Worm (Caenorhabditis elegans) whole organism, midembryonic: Measurements from ENCODE around the gene oac-10.
A peak's percentile ranks its signal among the peaks of the same experiment; 100 is the strongest.

Experiments
- T22C8.4 ChIP-seq: fragments of 200-800 bp; sonication (Bioruptor generic); IDR thresholded peaks from 2 replicates; pipeline ENCODE4 v1.3.6; 2022; ENCODE audit warnings: missing genetic modification characterization, missing compliant biosample characterization
- cog-1 ChIP-seq: sonication (generic microtip); optimal IDR thresholded peaks from 2 replicates; lab custom pipeline; 2016; ENCODE audit warnings: missing genetic modification characterization, missing compliant biosample characterization
- flt-1 ChIP-seq: fragments of 200-800 bp; sonication (Bioruptor generic); IDR thresholded peaks from 2 replicates; pipeline ENCODE4 v1.3.6; 2022; ENCODE audit warnings: missing genetic modification characterization, missing compliant biosample characterization
- klf-2 ChIP-seq: fragments of 200-800 bp; sonication (Bioruptor generic); conservative IDR thresholded peaks from 2 replicates; pipeline ENCODE4 v1.3.6; 2022; ENCODE audit warnings: missing genetic modification reagents, missing genetic modification characterization, missing compliant biosample characterization
- med-1 ChIP-seq: sonication (generic microtip); optimal IDR thresholded peaks from 2 replicates; lab custom pipeline; 2017; ENCODE audit warnings: missing genetic modification characterization, mild to moderate bottlenecking, missing compliant biosample characterization, antibody characterized with exemption, missing genetic modification reagents; ENCODE audit not compliant: insufficient read depth
- ref-1 ChIP-seq: fragments of 200-800 bp; sonication (Bioruptor generic); conservative IDR thresholded peaks from 2 replicates; pipeline ENCODE4 v1.3.6; 2022; ENCODE audit warnings: missing genetic modification reagents, missing genetic modification characterization, missing compliant biosample characterization
- tab-1 ChIP-seq: fragments of 200-800 bp; sonication (Bioruptor generic); IDR thresholded peaks from 2 replicates; pipeline ENCODE4 v1.3.6; 2022; ENCODE audit warnings: missing genetic modification characterization, missing compliant biosample characterization
- ztf-23 ChIP-seq: fragments of 200-800 bp; sonication (Bioruptor generic); IDR thresholded peaks from 2 replicates; pipeline ENCODE4 v1.3.6; 2022; ENCODE audit warnings: missing genetic modification reagents, missing genetic modification characterization, missing compliant biosample characterization
- ztf-29 ChIP-seq: fragments of 200-800 bp; sonication (Bioruptor generic); IDR thresholded peaks from 2 replicates; pipeline ENCODE4 v1.3.6; 2022; ENCODE audit warnings: missing genetic modification reagents, missing genetic modification characterization, missing compliant biosample characterization

Gene oac-10

DNA sequence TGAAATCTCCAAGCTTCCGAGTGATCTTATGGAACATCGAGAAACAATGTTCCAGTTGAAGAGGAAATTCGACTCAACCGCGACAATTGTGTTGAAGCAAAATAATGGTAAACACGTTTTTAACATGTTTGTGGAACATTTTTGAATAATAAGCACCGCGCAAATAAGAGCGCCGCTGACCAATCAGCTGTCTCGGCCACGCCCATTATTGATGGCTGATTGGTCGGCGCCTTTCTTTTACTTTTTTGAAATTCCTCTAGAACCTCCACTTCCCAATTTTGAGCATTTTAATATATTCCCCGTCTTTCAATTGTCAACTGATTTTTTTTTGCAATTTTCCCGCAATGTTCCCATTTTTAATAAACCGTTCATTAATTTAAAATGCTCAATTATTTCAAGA lies 38.4 kb downstream of the oac-10 start:
- TF ChIP-seq med-1 (GFP tag; lab: Kevin White, UChicago) (no peak), ztf-23 (no peak), klf-2 (GFP tag; lab: Robert Waterston, UW) (no peak), flt-1 (GFP tag; lab: Robert Waterston, UW) (no peak), tab-1 (GFP tag; lab: Robert Waterston, UW) (no peak), ref-1 (GFP tag; lab: Robert Waterston, UW) (no peak), ztf-29 (GFP tag; lab: Robert Waterston, UW) (no peak), T22C8.4 (GFP tag; lab: Robert Waterston, UW) (no peak), cog-1 (tag; lab: Kevin White, UChicago) (no peak)

DNA sequence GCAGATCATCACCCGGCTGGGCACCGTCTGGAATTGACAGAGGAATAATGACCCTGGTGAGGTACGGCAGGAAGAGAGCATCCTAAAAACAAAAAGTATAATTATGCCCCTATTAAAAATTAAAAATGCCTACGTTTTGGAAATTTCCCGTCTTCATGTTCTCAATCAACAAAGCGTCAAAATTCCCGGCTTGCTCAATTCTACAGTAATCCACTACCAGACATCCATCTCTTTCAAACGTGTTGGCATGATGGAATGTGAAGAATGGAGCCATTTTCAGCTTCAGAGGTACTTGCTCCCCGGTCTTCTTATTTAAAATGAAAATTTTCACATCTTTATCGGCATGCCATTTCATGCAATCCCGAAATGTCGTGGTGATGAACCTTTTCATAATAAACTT lies 39.6 kb downstream of the oac-10 start:
- TF ChIP-seq tab-1 (GFP tag; lab: Robert Waterston, UW) (no peak), flt-1 (GFP tag; lab: Robert Waterston, UW) (no peak), ref-1 (GFP tag; lab: Robert Waterston, UW) (no peak)

DNA sequence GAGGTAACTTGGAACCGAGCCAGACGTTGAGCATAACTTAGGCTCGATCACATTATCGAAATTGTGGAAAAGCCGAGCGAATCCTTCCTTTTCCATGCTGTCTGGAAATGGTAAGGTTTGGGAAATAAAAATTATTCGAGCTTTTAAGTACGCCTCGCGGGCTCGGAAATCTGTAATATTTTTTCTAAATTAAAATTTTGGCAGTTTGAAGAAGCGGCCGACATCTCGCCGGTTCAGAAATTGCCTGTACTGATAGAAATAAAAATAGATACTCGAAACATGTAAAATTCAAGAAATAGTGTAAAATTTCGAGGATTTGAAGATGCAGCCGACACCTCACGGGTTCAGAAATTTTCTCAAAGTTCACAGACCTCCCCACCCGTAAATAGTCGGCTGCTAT lies 41.0 kb downstream of the oac-10 start, which contains the start of gene bcmo-2:
bcmo-2 (minus strand) TSS at position 101 of the 400 bp plus-strand sequence.
- no peak for TF ChIP-seq ztf-29 (GFP tag; lab: Robert Waterston, UW)

DNA sequence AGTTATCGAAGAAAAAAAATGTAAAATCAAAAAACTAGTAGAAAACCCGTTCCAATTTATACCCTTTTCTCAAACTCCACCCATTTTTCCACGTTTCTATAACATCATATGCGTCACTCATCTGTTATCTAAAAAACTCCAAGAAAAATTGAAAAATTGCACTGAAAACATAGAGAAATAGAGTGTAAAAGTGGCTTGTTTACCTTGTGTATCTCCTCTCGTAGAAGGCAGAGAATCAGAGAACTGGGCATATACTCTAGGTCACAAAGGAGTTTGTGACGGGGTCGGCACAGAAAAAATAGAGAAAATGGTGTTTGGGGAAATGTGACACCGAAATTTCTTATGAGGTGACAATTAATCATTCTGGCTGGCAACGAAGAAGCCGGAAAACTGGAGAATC lies 41.6 kb downstream of the oac-10 start:
- TF ChIP-seq med-1 (GFP tag; lab: Kevin White, UChicago) (no peak), ztf-29 (GFP tag; lab: Robert Waterston, UW) (no peak), ztf-23 (no peak), cog-1 (tag; lab: Kevin White, UChicago) (no peak), tab-1 (GFP tag; lab: Robert Waterston, UW) (no peak), T22C8.4 (GFP tag; lab: Robert Waterston, UW) (no peak), ref-1 (GFP tag; lab: Robert Waterston, UW) (no peak), klf-2 (GFP tag; lab: Robert Waterston, UW) (no peak), flt-1 (GFP tag; lab: Robert Waterston, UW) (no peak)

DNA sequence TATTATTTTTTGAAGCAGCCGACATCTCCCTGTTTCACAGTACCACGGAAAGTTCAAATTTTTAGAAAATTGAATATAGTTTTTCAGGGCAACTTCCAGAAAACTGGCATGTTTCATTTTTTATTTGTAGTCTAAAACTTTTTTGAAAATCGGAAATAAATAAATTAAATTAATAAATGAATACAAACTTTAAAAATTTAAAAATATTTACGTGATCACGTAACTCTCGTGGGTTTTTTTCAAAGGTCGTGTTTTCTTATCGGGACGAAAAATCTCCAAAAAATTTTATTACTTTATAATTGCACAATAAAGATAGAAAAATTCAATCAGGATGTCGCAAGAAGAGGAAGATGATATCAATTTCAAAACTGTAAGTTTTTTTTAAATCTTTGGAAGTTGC lies 42.0 kb downstream of the oac-10 start, which contains the start of gene F53C3.1:
F53C3.1 (plus strand) TSS at position 301 of the 400 bp plus-strand sequence.
- TF ChIP-seq tab-1 (GFP tag; lab: Robert Waterston, UW) (no peak), ref-1 (GFP tag; lab: Robert Waterston, UW) (no peak), klf-2 (GFP tag; lab: Robert Waterston, UW) (no peak), ztf-29 (GFP tag; lab: Robert Waterston, UW) (no peak), flt-1 (GFP tag; lab: Robert Waterston, UW) (no peak), cog-1 (tag; lab: Kevin White, UChicago) (no peak), T22C8.4 (GFP tag; lab: Robert Waterston, UW) (no peak), ztf-23 (no peak), med-1 (GFP tag; lab: Kevin White, UChicago) (no peak)

DNA sequence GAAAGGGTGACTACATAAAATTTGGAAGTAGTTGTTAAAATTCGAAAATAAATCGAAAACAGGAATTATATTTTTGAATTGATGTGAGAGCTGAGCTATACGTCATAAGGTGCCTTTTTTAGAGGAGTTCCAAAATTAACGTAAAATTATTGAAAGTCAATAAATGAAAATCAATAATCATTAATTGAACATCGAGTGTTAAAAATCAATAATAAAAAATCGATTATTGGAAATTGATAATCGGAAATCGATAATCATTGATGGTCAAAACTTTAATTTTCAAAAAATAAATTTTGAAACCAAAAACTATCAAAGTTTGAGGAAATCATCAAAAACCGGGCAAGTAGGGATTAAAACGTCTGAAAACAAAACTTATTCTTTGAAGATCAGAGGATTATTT lies 44.0 kb downstream of the oac-10 start:
- TF ChIP-seq ztf-29 (GFP tag; lab: Robert Waterston, UW) (no peak), T22C8.4 (GFP tag; lab: Robert Waterston, UW) (peak; percentile 33; the same call in 1 of the 2 replicates)

DNA sequence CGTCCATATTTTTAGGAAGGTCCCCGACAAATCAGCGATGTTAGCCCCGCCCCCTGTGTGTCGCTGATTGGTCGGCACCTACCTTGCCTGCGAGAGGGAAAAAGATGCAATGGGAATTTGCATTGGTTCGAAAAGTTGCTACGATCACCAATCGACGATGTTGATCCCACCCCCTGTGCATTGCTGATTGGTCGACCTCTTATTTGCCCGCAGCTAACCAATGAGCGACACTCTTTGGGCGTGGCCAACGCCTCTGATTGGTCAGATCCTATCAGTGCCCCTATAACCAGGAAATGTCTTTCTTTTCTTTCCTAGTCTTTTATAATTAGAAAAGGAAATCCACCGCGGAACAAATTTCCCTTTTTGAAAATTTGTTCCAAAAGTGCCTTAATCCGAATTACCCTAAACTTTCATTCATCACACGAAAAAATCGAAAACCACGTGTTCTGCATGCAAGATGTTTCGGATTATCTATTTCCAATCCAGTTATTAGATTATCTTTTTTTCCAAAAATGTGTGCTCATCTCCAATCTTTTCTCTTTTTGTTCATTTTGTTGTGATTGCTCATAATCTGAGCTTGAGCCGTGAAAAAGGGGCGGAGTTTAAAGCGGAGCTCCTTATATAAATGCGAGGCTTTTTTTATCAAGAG lies 48.4 kb downstream of the oac-10 start:
- TF ChIP-seq flt-1 (GFP tag; lab: Robert Waterston, UW) (no peak), cog-1 (tag; lab: Kevin White, UChicago) (no peak), ztf-29 (GFP tag; lab: Robert Waterston, UW) (no peak), T22C8.4 (GFP tag; lab: Robert Waterston, UW) (no peak), ref-1 (GFP tag; lab: Robert Waterston, UW) (no peak), ztf-23 (no peak), tab-1 (GFP tag; lab: Robert Waterston, UW) (no peak), med-1 (GFP tag; lab: Kevin White, UChicago) (no peak), klf-2 (GFP tag; lab: Robert Waterston, UW) (no peak)

DNA sequence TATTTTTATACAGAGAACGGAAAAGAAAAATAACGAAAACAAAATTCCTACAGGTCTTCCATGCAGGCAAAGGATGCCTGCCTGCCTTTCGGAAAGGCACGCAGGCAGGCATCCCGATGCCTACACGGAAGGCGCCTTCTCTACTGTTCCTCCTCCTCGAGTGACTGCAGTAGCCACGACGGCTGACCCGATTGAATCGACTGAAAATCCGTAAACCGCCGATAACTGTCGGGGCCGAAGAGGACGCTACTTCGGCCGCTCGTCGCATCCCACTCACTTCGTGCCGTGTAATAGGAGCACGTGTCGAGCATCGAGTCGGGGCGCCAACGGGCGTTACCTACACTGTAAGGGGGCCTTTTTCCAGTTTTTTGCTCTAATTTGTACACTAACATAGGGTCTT lies 50.9 kb downstream of the oac-10 start:
- TF ChIP-seq flt-1 (GFP tag; lab: Robert Waterston, UW), result no peak
- TF ChIP-seq ztf-29 (GFP tag; lab: Robert Waterston, UW), result no peak
- TF ChIP-seq ref-1 (GFP tag; lab: Robert Waterston, UW), result no peak
- TF ChIP-seq klf-2 (GFP tag; lab: Robert Waterston, UW), result no peak
- no peak for TF ChIP-seq med-1 (GFP tag; lab: Kevin White, UChicago)
- no peak for TF ChIP-seq tab-1 (GFP tag; lab: Robert Waterston, UW)
- no peak for TF ChIP-seq T22C8.4 (GFP tag; lab: Robert Waterston, UW)
- no peak for TF ChIP-seq cog-1 (tag; lab: Kevin White, UChicago)
- TF ChIP-seq ztf-23, result no peak
